Fruit fly (Drosophila melanogaster): Measurements from ENCODE around the gene obst-I.
A peak's percentile ranks its signal among the peaks of the same experiment; 100 is the strongest.

Gene obst-I

dm6 chr3L:2262515-2262944 is 5.1 kb upstream of the obst-I start, which contains the start of the genes oxt and CG13807:
oxt (minus strand) TSS chr3L:2262664.
CG13807 (plus strand) TSS chr3L:2262919.
- TF ChIP-seq usp (GFP tag; optimal IDR thresholded peaks at IDR 0.05) (no peak), dsf (GFP tag; optimal IDR thresholded peaks at IDR 0.05; ENCODE audit: borderline replicate concordance) (no peak), jim (GFP tag; optimal IDR thresholded peaks at IDR 0.05) (no peak), Jra (GFP tag; optimal IDR thresholded peaks at IDR 0.05) (no peak), Myc (optimal IDR thresholded peaks at IDR 0.05) (peak; percentile 4), psq (GFP tag; optimal IDR thresholded peaks at IDR 0.05) (peak; percentile 74), Hr83 (GFP tag; optimal IDR thresholded peaks at IDR 0.05; ENCODE audit: poor library complexity, severe bottlenecking) (peak; percentile 69), brk (GFP tag; optimal IDR thresholded peaks at IDR 0.05) (no peak), Hnf4 (GFP tag; optimal IDR thresholded peaks at IDR 0.05) (no peak), OdsH (GFP tag; optimal IDR thresholded peaks at IDR 0.05) (peak; percentile 82), Mio (GFP tag; optimal IDR thresholded peaks at IDR 0.05) (no peak), Sp1 (GFP tag; optimal IDR thresholded peaks at IDR 0.05) (peak; percentile 86), rgr (GFP tag; optimal IDR thresholded peaks at IDR 0.05) (peak; percentile 94), Rel (GFP tag; optimal IDR thresholded peaks at IDR 0.05) (no peak), Rel (tag; optimal IDR thresholded peaks at IDR 0.05) (peak; percentile 82), Dfd (GFP tag; optimal IDR thresholded peaks at IDR 0.05) (no peak), tai (GFP tag; optimal IDR thresholded peaks at IDR 0.05) (no peak), ey (GFP tag; optimal IDR thresholded peaks at IDR 0.05) (peak; percentile 64), woc (GFP tag; optimal IDR thresholded peaks at IDR 0.05) (peak; percentile 59), CG32264 (GFP tag; optimal IDR thresholded peaks at IDR 0.05) (no peak), br (GFP tag; optimal IDR thresholded peaks at IDR 0.05) (peak; percentile 76), Hr78 (GFP tag; optimal IDR thresholded peaks at IDR 0.05) (no peak), fru (GFP tag; optimal IDR thresholded peaks at IDR 0.05) (peak; percentile 69), HLH106 (tag; optimal IDR thresholded peaks at IDR 0.05) (peak; percentile 92), dl (GFP tag; optimal IDR thresholded peaks at IDR 0.05; ENCODE audit: insufficient read depth in 1 of 2, partially characterized antibody in 2 of 2) (no peak), CG9705 (GFP tag; optimal IDR thresholded peaks at IDR 0.05) (peak; percentile 79), Abd-B (GFP tag; optimal IDR thresholded peaks at IDR 0.05) (no peak), foxo (GFP tag; optimal IDR thresholded peaks at IDR 0.05) (peak in 1 of 2 experiments; percentile 86), CrebA (GFP tag; optimal IDR thresholded peaks at IDR 0.05; ENCODE audit: borderline replicate concordance) (no peak), N (GFP tag; optimal IDR thresholded peaks at IDR 0.05) (no peak), dmrt93B (GFP tag; optimal IDR thresholded peaks at IDR 0.05) (peak; percentile 76), lola (GFP tag; optimal IDR thresholded peaks at IDR 0.05) (no peak), h (GFP tag; optimal IDR thresholded peaks at IDR 0.05) (peak; percentile 96), sv (GFP tag; optimal IDR thresholded peaks at IDR 0.05) (peak; percentile 80), GATAd (GFP tag; optimal IDR thresholded peaks at IDR 0.05) (peak; percentile 32), Vsx2 (GFP tag; optimal IDR thresholded peaks at IDR 0.05; ENCODE audit: partially characterized antibody) (peak; percentile 74), Dif (GFP tag; optimal IDR thresholded peaks at IDR 0.05; ENCODE audit: partially characterized antibody) (no peak), sage (GFP tag; optimal IDR thresholded peaks at IDR 0.05) (no peak), pan (optimal IDR thresholded peaks at IDR 0.05) (no peak)

DNA sequence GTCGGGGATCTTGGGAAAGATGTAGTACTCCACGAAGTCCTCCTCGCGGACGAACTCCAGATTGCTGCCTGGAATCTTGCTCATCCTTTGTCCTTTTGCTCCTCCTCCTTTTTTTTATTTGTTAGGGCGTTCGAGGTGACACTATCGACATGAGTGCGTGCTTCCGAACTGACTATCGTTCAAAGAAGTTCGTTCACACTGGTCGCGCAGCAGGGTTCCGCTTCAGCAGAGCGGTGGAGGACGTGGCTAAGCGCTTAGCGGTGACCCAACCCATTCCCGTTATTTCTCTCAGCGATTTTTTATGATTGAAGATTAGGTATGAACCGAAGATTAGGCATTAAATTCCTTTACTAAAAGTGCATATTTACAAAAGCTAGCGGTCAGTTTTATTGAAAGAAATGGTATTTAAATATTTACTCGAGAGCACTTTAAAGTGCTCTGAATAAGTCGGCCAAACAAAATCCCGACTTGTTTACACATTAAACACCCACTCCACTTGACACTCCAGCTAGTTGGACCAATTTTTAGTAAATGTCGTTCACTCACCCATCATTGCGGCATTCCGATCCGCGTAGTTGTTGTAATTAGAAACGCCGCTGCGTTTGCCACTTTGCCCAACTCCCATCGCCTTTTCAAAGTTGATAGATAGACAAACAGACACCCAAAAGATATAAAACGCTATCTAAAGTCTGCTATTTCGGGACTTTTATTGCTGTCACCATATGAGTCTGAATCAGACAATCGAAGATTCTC is 1.8 kb upstream of the obst-I start, which contains the start of the genes ecd and CG13806:
TSS of gene ecd (minus strand) at position 166 of the 753 bp plus-strand sequence.
TSS of gene CG13806 (plus strand) at position 703 of the 753 bp plus-strand sequence.
- TF ChIP-seq woc (GFP tag; optimal IDR thresholded peaks at IDR 0.05) (no peak), Hr83 (GFP tag; optimal IDR thresholded peaks at IDR 0.05; ENCODE audit: poor library complexity, severe bottlenecking) (peak; percentile 21), GATAd (GFP tag; optimal IDR thresholded peaks at IDR 0.05) (no peak), brk (GFP tag; optimal IDR thresholded peaks at IDR 0.05) (no peak), foxo (GFP tag; optimal IDR thresholded peaks at IDR 0.05) (peak in 1 of 2 experiments; percentile 12), Jra (GFP tag; optimal IDR thresholded peaks at IDR 0.05) (no peak), Hnf4 (GFP tag; optimal IDR thresholded peaks at IDR 0.05) (no peak), dl (GFP tag; optimal IDR thresholded peaks at IDR 0.05; ENCODE audit: insufficient read depth in 1 of 2, partially characterized antibody in 2 of 2) (no peak), Abd-B (GFP tag; optimal IDR thresholded peaks at IDR 0.05) (no peak), rgr (GFP tag; optimal IDR thresholded peaks at IDR 0.05) (peak; percentile 24), usp (GFP tag; optimal IDR thresholded peaks at IDR 0.05) (no peak), fru (GFP tag; optimal IDR thresholded peaks at IDR 0.05) (no peak), jim (GFP tag; optimal IDR thresholded peaks at IDR 0.05) (no peak), sv (GFP tag; optimal IDR thresholded peaks at IDR 0.05) (no peak), Mio (GFP tag; optimal IDR thresholded peaks at IDR 0.05) (no peak), Myc (optimal IDR thresholded peaks at IDR 0.05) (peak; percentile 65), ey (GFP tag; optimal IDR thresholded peaks at IDR 0.05) (no peak), Vsx2 (GFP tag; optimal IDR thresholded peaks at IDR 0.05; ENCODE audit: partially characterized antibody) (no peak), CG32264 (GFP tag; optimal IDR thresholded peaks at IDR 0.05) (no peak), CG9705 (GFP tag; optimal IDR thresholded peaks at IDR 0.05) (no peak), br (GFP tag; optimal IDR thresholded peaks at IDR 0.05) (no peak), pan (optimal IDR thresholded peaks at IDR 0.05) (no peak), OdsH (GFP tag; optimal IDR thresholded peaks at IDR 0.05) (no peak), lola (GFP tag; optimal IDR thresholded peaks at IDR 0.05) (no peak), h (GFP tag; optimal IDR thresholded peaks at IDR 0.05) (peak; percentile 8), CrebA (GFP tag; optimal IDR thresholded peaks at IDR 0.05; ENCODE audit: borderline replicate concordance) (no peak), Sp1 (GFP tag; optimal IDR thresholded peaks at IDR 0.05) (peak; percentile 0), dsf (GFP tag; optimal IDR thresholded peaks at IDR 0.05; ENCODE audit: borderline replicate concordance) (no peak), tai (GFP tag; optimal IDR thresholded peaks at IDR 0.05) (no peak), Dif (GFP tag; optimal IDR thresholded peaks at IDR 0.05; ENCODE audit: partially characterized antibody) (no peak), psq (GFP tag; optimal IDR thresholded peaks at IDR 0.05) (no peak), Hr78 (GFP tag; optimal IDR thresholded peaks at IDR 0.05) (no peak), sage (GFP tag; optimal IDR thresholded peaks at IDR 0.05) (no peak), HLH106 (tag; optimal IDR thresholded peaks at IDR 0.05) (no peak), N (GFP tag; optimal IDR thresholded peaks at IDR 0.05) (no peak), dmrt93B (GFP tag; optimal IDR thresholded peaks at IDR 0.05) (no peak), Rel (GFP tag; optimal IDR thresholded peaks at IDR 0.05) (no peak), Rel (tag; optimal IDR thresholded peaks at IDR 0.05) (no peak), Dfd (GFP tag; optimal IDR thresholded peaks at IDR 0.05) (no peak)
